Worm (Caenorhabditis elegans) whole organism, young adult: ENCODE data around the gene Y41C4A.11.

ENCODE experiments used
- B0019.2 ChIP-seq: fragments of 200-800 bp; sonication (Bioruptor generic); conservative IDR thresholded peaks from 2 replicates; pipeline ENCODE4 v1.3.6; 2022; ENCODE audit warnings: missing genetic modification reagents, missing genetic modification characterization, missing compliant biosample characterization
- B0336.3 ChIP-seq: fragments of 200-800 bp; sonication (Bioruptor generic); IDR thresholded peaks from 2 replicates; pipeline ENCODE4 v1.3.6; 2022; ENCODE audit warnings: missing genetic modification characterization, missing compliant biosample characterization
- C17E4.6 ChIP-seq: fragments of 200-800 bp; sonication (Bioruptor generic); IDR thresholded peaks from 2 replicates; pipeline ENCODE4 v1.3.6; 2022; ENCODE audit warnings: missing genetic modification reagents, missing genetic modification characterization, missing compliant biosample characterization
- F52B5.7 ChIP-seq: sonication (generic microtip); optimal IDR thresholded peaks from 2 replicates; lab custom pipeline; 2016; ENCODE audit warnings: mild to moderate bottlenecking, missing genetic modification characterization, missing compliant biosample characterization
- F55B11.4 ChIP-seq: sonication (generic microtip); optimal IDR thresholded peaks from 2 replicates; lab custom pipeline; 2016; ENCODE audit warnings: missing compliant biosample characterization, missing genetic modification characterization, borderline replicate concordance; ENCODE audit not compliant: insufficient read depth
- T07F8.4 ChIP-seq: sonication (generic microtip); optimal IDR thresholded peaks from 2 replicates; lab custom pipeline; 2016; ENCODE audit warnings: mild to moderate bottlenecking, missing genetic modification characterization, moderate library complexity, missing compliant biosample characterization
- Y53G8AR.9 ChIP-seq: fragments of 200-800 bp; sonication (Bioruptor generic); conservative IDR thresholded peaks from 2 replicates; pipeline ENCODE4 v1.3.6; 2022; ENCODE audit warnings: missing genetic modification reagents, missing genetic modification characterization, missing compliant biosample characterization
- Y67H2A.10 ChIP-seq: fragments of 200-800 bp; sonication (Bioruptor generic); conservative IDR thresholded peaks from 2 replicates; pipeline ENCODE4 v1.3.6; 2022; ENCODE audit warnings: missing genetic modification reagents, missing genetic modification characterization, missing compliant biosample characterization
- ZK185.1 ChIP-seq: sonication (generic microtip); optimal IDR thresholded peaks from 2 replicates; lab custom pipeline; 2016; ENCODE audit warnings: mild to moderate bottlenecking, missing genetic modification characterization, missing compliant biosample characterization; ENCODE audit not compliant: poor library complexity, severe bottlenecking
- akir-1 ChIP-seq: fragments of 200-800 bp; sonication (Bioruptor generic); optimal IDR thresholded peaks from 2 replicates; lab custom pipeline; 2018; ENCODE audit warnings: mild to moderate bottlenecking, missing genetic modification characterization, moderate library complexity, missing compliant biosample characterization
- ama-1 ChIP-seq, 3 experiments: fragments of 150-350 bp in 1 of 3; sonication (generic microtip) in 2 of 3; optimal IDR thresholded peaks; 2 replicates each; lab custom pipeline; 2014 to 2018; ENCODE audit warnings: missing biosample characterization in 2 of 3, missing genetic modification characterization in 2 of 3, missing genetic modification reagents in 2 of 3
- atf-7 ChIP-seq: sonication (generic microtip); optimal IDR thresholded peaks from 2 replicates; lab custom pipeline; 2017; ENCODE audit warnings: mild to moderate bottlenecking, missing genetic modification characterization, missing compliant biosample characterization
- attf-5 ChIP-seq: fragments of 200-800 bp; sonication (Bioruptor generic); optimal IDR thresholded peaks from 2 replicates; lab custom pipeline; 2018; ENCODE audit warnings: mild to moderate bottlenecking, missing genetic modification characterization, missing compliant biosample characterization
- bed-2 ChIP-seq: fragments of 200-800 bp; sonication (Bioruptor generic); IDR thresholded peaks from 2 replicates; pipeline ENCODE4 v1.3.6; 2022; ENCODE audit warnings: missing genetic modification reagents, missing genetic modification characterization, missing compliant biosample characterization
- cebp-2 ChIP-seq: fragments of 200-800 bp; sonication (Bioruptor generic); IDR thresholded peaks from 2 replicates; pipeline ENCODE4 v1.3.6; 2022; ENCODE audit warnings: missing genetic modification characterization, missing compliant biosample characterization
- ceh-40 ChIP-seq: fragments of 200-800 bp; sonication (Bioruptor generic); IDR thresholded peaks from 2 replicates; pipeline ENCODE4 v1.3.6; 2022; ENCODE audit warnings: missing genetic modification characterization, missing compliant biosample characterization
- ceh-58 ChIP-seq: fragments of 200-800 bp; sonication (Bioruptor generic); IDR thresholded peaks from 2 replicates; pipeline ENCODE4 v1.3.6; 2022; ENCODE audit warnings: missing genetic modification characterization, missing compliant biosample characterization
- ceh-79 ChIP-seq: sonication (generic microtip); optimal IDR thresholded peaks from 2 replicates; lab custom pipeline; 2017; ENCODE audit warnings: mild to moderate bottlenecking, missing genetic modification characterization, missing compliant biosample characterization
- chd-7 ChIP-seq: sonication (generic microtip); optimal IDR thresholded peaks from 2 replicates; lab custom pipeline; 2016; ENCODE audit warnings: mild to moderate bottlenecking, missing genetic modification characterization, moderate library complexity, missing compliant biosample characterization
- egrh-3 ChIP-seq: fragments of 200-800 bp; sonication (Bioruptor generic); IDR thresholded peaks from 2 replicates; pipeline ENCODE4 v1.3.6; 2022; ENCODE audit warnings: missing genetic modification reagents, missing genetic modification characterization, missing compliant biosample characterization
- hmg-1.2 ChIP-seq: fragments of 200-800 bp; sonication (Bioruptor generic); IDR thresholded peaks from 2 replicates; pipeline ENCODE4 v1.3.6; 2022; ENCODE audit warnings: missing genetic modification reagents, missing genetic modification characterization, missing compliant biosample characterization
- let-526 ChIP-seq: fragments of 200-800 bp; sonication (Bioruptor generic); IDR thresholded peaks from 2 replicates; pipeline ENCODE4 v1.3.6; 2022; ENCODE audit warnings: missing genetic modification reagents, missing genetic modification characterization, missing compliant biosample characterization
- let-607 ChIP-seq, 2 experiments: fragments of 200-800 bp in 1 of 2; sonication (Bioruptor generic) in 1 of 2; sonication (generic microtip) in 1 of 2; optimal IDR thresholded peaks; 2 replicates each; lab custom pipeline; 2016 to 2018; ENCODE audit warnings: mild to moderate bottlenecking in 2 of 2, missing compliant biosample characterization in 2 of 2, missing genetic modification characterization in 2 of 2, moderate library complexity in 2 of 2, missing genotype in 1 of 2
- lin-26 ChIP-seq: fragments of 200-800 bp; sonication (Bioruptor generic); IDR thresholded peaks from 2 replicates; pipeline ENCODE4 v1.3.6; 2022; ENCODE audit warnings: missing genetic modification reagents, missing genetic modification characterization, missing compliant biosample characterization
- lin-40 ChIP-seq: sonication (generic microtip); optimal IDR thresholded peaks from 2 replicates; lab custom pipeline; 2016; ENCODE audit warnings: missing genetic modification characterization, mild to moderate bottlenecking, missing compliant biosample characterization, missing genotype, missing genetic modification reagents
- lsl-1 ChIP-seq: fragments of 200-800 bp; sonication (Bioruptor generic); optimal IDR thresholded peaks from 2 replicates; lab custom pipeline; 2018; ENCODE audit warnings: mild to moderate bottlenecking, missing genetic modification characterization, moderate library complexity, missing compliant biosample characterization
- madf-10 ChIP-seq: sonication (generic microtip); optimal IDR thresholded peaks from 2 replicates; lab custom pipeline; 2016; ENCODE audit warnings: mild to moderate bottlenecking, missing genetic modification characterization, missing compliant biosample characterization
- madf-3 ChIP-seq: fragments of 200-800 bp; sonication (Bioruptor generic); IDR thresholded peaks from 2 replicates; pipeline ENCODE4 v1.3.6; 2022; ENCODE audit warnings: missing genetic modification reagents, missing genetic modification characterization, missing compliant biosample characterization
- mcd-1 ChIP-seq: fragments of 200-800 bp; sonication (Bioruptor generic); IDR thresholded peaks from 2 replicates; pipeline ENCODE4 v1.3.6; 2022; ENCODE audit warnings: missing genetic modification reagents, missing genetic modification characterization, missing compliant biosample characterization
- nfya-1 ChIP-seq: sonication (generic microtip); optimal IDR thresholded peaks from 2 replicates; lab custom pipeline; 2017; ENCODE audit warnings: antibody characterized with exemption, missing compliant biosample characterization, missing genetic modification characterization, borderline replicate concordance; ENCODE audit not compliant: insufficient read depth
- nfyb-1 ChIP-seq: fragments of 200-800 bp; sonication (Bioruptor generic); IDR thresholded peaks from 2 replicates; pipeline ENCODE4 v1.3.6; 2022; ENCODE audit warnings: missing genetic modification reagents, missing genetic modification characterization, missing compliant biosample characterization
- nhr-80 ChIP-seq: sonication (generic microtip); optimal IDR thresholded peaks from 2 replicates; lab custom pipeline; 2016; ENCODE audit warnings: missing genetic modification characterization, missing compliant biosample characterization
- nhr-90 ChIP-seq: sonication (generic microtip); optimal IDR thresholded peaks from 2 replicates; lab custom pipeline; 2016; ENCODE audit warnings: missing genotype, mild to moderate bottlenecking, missing genetic modification characterization, missing compliant biosample characterization
- snpc-1.3 ChIP-seq: sonication (generic microtip); optimal IDR thresholded peaks from 2 replicates; lab custom pipeline; 2017; ENCODE audit warnings: missing genetic modification characterization, mild to moderate bottlenecking, missing compliant biosample characterization, antibody characterized with exemption, moderate library complexity, missing genotype, missing genetic modification reagents; ENCODE audit not compliant: insufficient read depth
- snpc-3.4 ChIP-seq: sonication (generic microtip); optimal IDR thresholded peaks from 2 replicates; lab custom pipeline; 2017; ENCODE audit warnings: missing genetic modification characterization, mild to moderate bottlenecking, missing compliant biosample characterization, antibody characterized with exemption, moderate library complexity, missing genotype, missing genetic modification reagents
- sptf-2 ChIP-seq: fragments of 200-800 bp; sonication (Bioruptor generic); optimal IDR thresholded peaks from 2 replicates; lab custom pipeline; 2018; ENCODE audit warnings: mild to moderate bottlenecking, missing genetic modification characterization, missing compliant biosample characterization
- tbp1 ChIP-seq: fragments of 200-800 bp; sonication (Bioruptor generic); optimal IDR thresholded peaks from 2 replicates; lab custom pipeline; 2018; ENCODE audit warnings: mild to moderate bottlenecking, missing genetic modification characterization, missing compliant biosample characterization
- tbx-9 ChIP-seq: sonication (generic microtip); optimal IDR thresholded peaks from 2 replicates; lab custom pipeline; 2016; ENCODE audit warnings: borderline replicate concordance, missing genetic modification characterization, inconsistent platforms, missing compliant biosample characterization
- unc-62 ChIP-seq: fragments of 150-350 bp; optimal IDR thresholded peaks from 2 replicates; lab custom pipeline; 2014; ENCODE audit warnings: missing biosample characterization, missing genetic modification reagents, missing genetic modification characterization
- xnd-1 ChIP-seq: sonication (generic microtip); optimal IDR thresholded peaks from 2 replicates; lab custom pipeline; 2016; ENCODE audit warnings: missing genotype, missing genetic modification reagents, missing genetic modification characterization, missing compliant biosample characterization
- zfh-2 ChIP-seq: fragments of 200-800 bp; sonication (Bioruptor generic); conservative IDR thresholded peaks from 2 replicates; pipeline ENCODE4 v1.3.6; 2022; ENCODE audit warnings: missing genetic modification reagents, missing genetic modification characterization, missing compliant biosample characterization
- ztf-28 ChIP-seq: fragments of 200-800 bp; sonication (Bioruptor generic); IDR thresholded peaks from 2 replicates; pipeline ENCODE4 v1.3.6; 2022; ENCODE audit warnings: missing genetic modification reagents, missing genetic modification characterization, missing compliant biosample characterization
- ztf-3 ChIP-seq: fragments of 200-800 bp; sonication (Bioruptor generic); optimal IDR thresholded peaks from 2 replicates; lab custom pipeline; 2018; ENCODE audit warnings: mild to moderate bottlenecking, missing genetic modification characterization, missing compliant biosample characterization

Gene Y41C4A.11

DNA sequence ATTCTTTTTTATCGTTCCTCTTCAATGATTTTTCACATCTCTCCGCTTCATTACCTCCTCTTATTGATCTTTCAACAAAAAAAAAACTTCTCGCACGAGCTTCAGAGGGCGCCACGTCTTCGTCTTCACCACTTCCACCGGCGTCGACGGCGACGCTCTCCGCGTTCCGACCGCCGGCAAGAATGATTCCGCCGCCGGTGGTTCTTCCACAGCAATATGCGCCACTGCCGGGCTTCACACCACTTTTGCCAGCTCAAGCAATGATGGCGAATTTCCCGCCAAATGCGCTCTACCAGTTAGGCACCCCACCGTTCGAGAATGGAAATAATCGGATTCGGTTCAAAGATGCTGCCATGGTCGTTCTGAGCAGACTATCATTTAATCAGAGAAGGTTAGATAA is 36.6 kb upstream of the Y41C4A.11 start:
- no peak for TF ChIP-seq chd-7 (tag; lab: Kevin White, UChicago)
- TF ChIP-seq mcd-1 (GFP tag; lab: Robert Waterston, UW) = 0 out of 2 replicates have a peak, but pooled peaks have one; percentile 6
- TF ChIP-seq ceh-58 (GFP tag; lab: Robert Waterston, UW) = no peak
- peak; percentile 66; the same call in 1 of the 2 replicates for TF ChIP-seq egrh-3 (GFP tag; lab: Robert Waterston, UW)
- TF ChIP-seq nfyb-1 (GFP tag; lab: Robert Waterston, UW) = 0 out of 2 replicates have a peak, but pooled peaks have one; percentile 30
- TF ChIP-seq snpc-3.4 (tag; lab: Kevin White, UChicago) = no peak
- TF ChIP-seq lin-26 (GFP tag; lab: Robert Waterston, UW) = no peak
- TF ChIP-seq lsl-1 (GFP tag; lab: Kevin White, UChicago) = no peak
- TF ChIP-seq hmg-1.2 = no peak
- no peak for TF ChIP-seq ZK185.1 (tag; lab: Kevin White, UChicago)
- no peak for TF ChIP-seq sptf-2 (GFP tag; lab: Kevin White, UChicago)
- no peak for TF ChIP-seq cebp-2 (GFP tag; lab: Robert Waterston, UW)
- TF ChIP-seq snpc-1.3 (tag; lab: Kevin White, UChicago) = no peak
- TF ChIP-seq Y53G8AR.9 (GFP tag; lab: Robert Waterston, UW) = no peak
- TF ChIP-seq bed-2 (GFP tag; lab: Robert Waterston, UW) = no peak
- TF ChIP-seq tbp1 (GFP tag; lab: Kevin White, UChicago) = no peak
- no peak for TF ChIP-seq tbx-9 (tag; lab: Kevin White, UChicago)
- TF ChIP-seq C17E4.6 (GFP tag; lab: Robert Waterston, UW) = no peak
- TF ChIP-seq F55B11.4 (tag; lab: Kevin White, UChicago) = no peak
- no peak for TF ChIP-seq F52B5.7
- TF ChIP-seq Y67H2A.10 (GFP tag; lab: Robert Waterston, UW) = no peak
- peak; percentile 83 for TF ChIP-seq zfh-2 (GFP tag; lab: Robert Waterston, UW)
- TF ChIP-seq, all 124 proteins: peak for 4

DNA sequence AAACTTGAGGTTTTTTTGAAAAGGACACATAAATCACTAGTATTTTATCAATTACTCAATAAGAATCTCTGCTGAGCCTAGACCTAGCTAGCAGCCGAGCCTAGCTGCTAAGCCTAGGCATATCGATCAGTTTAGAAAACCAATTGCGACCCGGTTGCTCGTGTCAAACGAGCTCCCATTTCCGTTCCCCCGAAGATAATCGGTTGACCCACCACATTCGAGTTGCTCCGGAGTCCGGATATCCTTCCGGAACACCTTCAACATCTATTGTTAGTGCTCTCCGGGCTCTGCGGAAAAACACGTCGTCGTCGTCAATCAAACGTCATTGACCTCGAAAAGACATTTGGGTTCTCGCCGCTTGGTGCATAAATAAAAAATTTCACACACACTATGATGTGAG is 35.9 kb upstream of the Y41C4A.11 start:
- 0 out of 2 replicates have a peak, but pooled peaks have one; percentile 39 for TF ChIP-seq nfyb-1 (GFP tag; lab: Robert Waterston, UW)
- 0 out of 2 replicates have a peak, but pooled peaks have one; percentile 38 for TF ChIP-seq cebp-2 (GFP tag; lab: Robert Waterston, UW)
- TF ChIP-seq ceh-40 (GFP tag; lab: Robert Waterston, UW) = no peak

DNA sequence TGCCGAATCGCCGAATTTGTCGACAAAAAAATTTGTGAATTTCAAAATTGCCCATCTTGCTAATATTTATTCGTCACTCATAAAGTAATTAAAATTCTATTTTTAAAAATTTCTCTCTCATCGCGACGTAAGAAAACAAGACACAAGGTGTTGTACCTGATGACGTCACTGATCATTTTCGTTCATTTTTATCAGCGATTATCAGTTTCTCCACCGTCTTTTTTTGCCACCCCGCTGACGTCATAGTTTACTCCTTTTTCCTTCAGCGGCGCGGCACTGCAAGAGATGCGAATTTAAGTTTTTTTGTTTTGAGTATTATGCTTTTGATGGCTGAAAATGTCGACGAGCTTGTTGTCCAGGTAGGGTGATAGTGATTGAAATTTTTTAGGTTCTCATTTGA is 34.9 kb upstream of the Y41C4A.11 start:
- TF ChIP-seq lin-40 = peak; percentile 45
- peak; percentile 96 for TF ChIP-seq atf-7 (tag; lab: Kevin White, UChicago)
- TF ChIP-seq ceh-79 (tag; lab: Kevin White, UChicago) = no peak
- no peak for TF ChIP-seq unc-62 (GFP tag; lab: Kevin White, UChicago)
- TF ChIP-seq ztf-28 (GFP tag; lab: Robert Waterston, UW) = no peak
- peak in 1 of 2 experiments; percentile 5 for TF ChIP-seq let-607 (tag; optimal IDR thresholded peaks at IDR 0.05; lab: Kevin White, UChicago)
- no peak for TF ChIP-seq B0336.3
- peak; percentile 7 for TF ChIP-seq madf-10 (tag; lab: Kevin White, UChicago)
- TF ChIP-seq nhr-80 (tag; lab: Kevin White, UChicago) = peak; percentile 67
- peak; percentile 30 for TF ChIP-seq tbp1 (GFP tag; lab: Kevin White, UChicago)
- TF ChIP-seq, all 124 proteins: peak for 6

DNA sequence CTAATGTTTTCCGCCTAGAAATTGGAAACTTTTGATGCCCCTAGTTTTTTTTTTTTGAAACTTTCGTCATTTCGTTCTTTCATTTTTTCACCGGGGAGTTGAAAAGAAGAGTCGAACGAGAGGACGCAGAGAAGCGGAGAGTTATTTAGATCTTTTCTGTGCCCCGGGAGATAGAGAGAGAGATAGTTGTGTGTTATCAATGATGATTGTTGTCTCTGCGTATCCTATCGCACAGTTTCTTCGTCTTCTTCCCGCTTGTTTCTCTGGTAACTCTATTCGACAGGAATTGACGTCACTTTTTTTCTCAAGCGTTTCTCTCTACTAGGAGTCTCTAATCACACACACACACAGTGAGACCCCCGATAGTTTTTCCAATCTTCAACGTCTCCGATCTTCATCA is 30.4 kb upstream of the Y41C4A.11 start:
- no peak for TF ChIP-seq B0019.2
- no peak for TF ChIP-seq madf-3 (GFP tag; lab: Robert Waterston, UW)
- TF ChIP-seq ama-1 (optimal IDR thresholded peaks at IDR 0.05; lab: Kevin White, UChicago) = no peak
- no peak for TF ChIP-seq ama-1 (GFP tag; optimal IDR thresholded peaks at IDR 0.05; lab: Kevin White, UChicago)
- no peak for TF ChIP-seq let-526
- no peak for TF ChIP-seq T07F8.4 (tag; lab: Kevin White, UChicago)
- no peak for TF ChIP-seq nfya-1
- no peak for TF ChIP-seq akir-1 (GFP tag; lab: Kevin White, UChicago)
- peak; percentile 59 for TF ChIP-seq ztf-3 (GFP tag; lab: Kevin White, UChicago)
- TF ChIP-seq attf-5 (GFP tag; lab: Kevin White, UChicago) = peak; percentile 59
- TF ChIP-seq xnd-1 (tag; lab: Kevin White, UChicago) = no peak
- TF ChIP-seq C17E4.6 (GFP tag; lab: Robert Waterston, UW) = no peak
- TF ChIP-seq nhr-90 (tag; lab: Kevin White, UChicago) = peak; percentile 27
- no peak for TF ChIP-seq unc-62 (GFP tag; lab: Kevin White, UChicago)
- TF ChIP-seq sptf-2 (GFP tag; lab: Kevin White, UChicago) = no peak
